Worm (Caenorhabditis elegans): ENCODE measurements around the gene nlp-19.

nlp-19 gene

ce11 chrX:10990159-10990854 lies 31.8 kb downstream of the nlp-19 start:
- TF ChIP-seq dmd-6 (GFP tag; IDR thresholded peaks at IDR 0.05) (peak; percentile 20; the same call in 1 of the 2 replicates), lin-29 (GFP tag; IDR thresholded peaks at IDR 0.05) (no peak), hmg-1.1 (GFP tag; IDR thresholded peaks at IDR 0.05) (peak; percentile 42; the same call in 1 of the 2 replicates), nhr-28 (tag; optimal IDR thresholded peaks at IDR 0.05) (peak; percentile 7), zip-2 (tag; optimal IDR thresholded peaks at IDR 0.05) (no peak), saeg-2 (GFP tag; IDR thresholded peaks at IDR 0.05) (0 out of 2 replicates have a peak, but pooled peaks have one; percentile 11), dve-1 (tag; optimal IDR thresholded peaks at IDR 0.05; ENCODE audit: insufficient read depth) (peak; percentile 29), hlh-11 (tag; optimal IDR thresholded peaks at IDR 0.05) (peak; percentile 48), daf-16 (GFP tag; optimal IDR thresholded peaks at IDR 0.05) (no peak), daf-16 (tag; optimal IDR thresholded peaks at IDR 0.05) (peak; percentile 88), ces-1 (GFP tag; optimal IDR thresholded peaks at IDR 0.05) (no peak), tag-97 (GFP tag; IDR thresholded peaks at IDR 0.05) (0 out of 2 replicates have a peak, but pooled peaks have one; percentile 29), aha-1 (tag) (peak; percentile 74), php-3 (GFP tag; IDR thresholded peaks at IDR 0.05) (peak; percentile 68)

ce11 chrX:10990855-10991176 lies 32.3 kb downstream of the nlp-19 start:
- no peak for TF ChIP-seq zip-2 (tag; optimal IDR thresholded peaks at IDR 0.05)
- TF ChIP-seq unc-62 (GFP tag; optimal IDR thresholded peaks at IDR 0.05 in 1 of 2), result peak in 1 of 2 experiments; percentile 94
- no peak for TF ChIP-seq unc-62 (tag; optimal IDR thresholded peaks at IDR 0.05)

ce11 chrX:10991352-10992172 lies 33.0 kb downstream of the nlp-19 start:
- TF ChIP-seq unc-62 (GFP tag; optimal IDR thresholded peaks at IDR 0.05 in 1 of 2), result peak in 1 of 2 experiments; percentile 94
- no peak for TF ChIP-seq unc-62 (tag; optimal IDR thresholded peaks at IDR 0.05)
- no peak for TF ChIP-seq ceh-32 (tag; optimal IDR thresholded peaks at IDR 0.05; ENCODE audit: poor library complexity)

- TF ChIP-seq ceh-44 (GFP tag; IDR thresholded peaks at IDR 0.05) (no peak), nhr-28 (tag; optimal IDR thresholded peaks at IDR 0.05) (no peak), Y5F2A.4 (GFP tag; optimal IDR thresholded peaks at IDR 0.05) (no peak), lin-39 (tag; optimal IDR thresholded peaks at IDR 0.05) (no peak), daf-16 (GFP tag; optimal IDR thresholded peaks at IDR 0.05) (no peak), daf-16 (tag; optimal IDR thresholded peaks at IDR 0.05) (no peak), pqm-1 (tag; optimal IDR thresholded peaks at IDR 0.05) (peak; percentile 23), ztf-11 (tag; optimal IDR thresholded peaks at IDR 0.05) (no peak), lin-15B (tag; optimal IDR thresholded peaks at IDR 0.05) (no peak), tag-97 (GFP tag; IDR thresholded peaks at IDR 0.05) (no peak), lir-3 (tag; optimal IDR thresholded peaks at IDR 0.05) (no peak), fos-1 (tag; optimal IDR thresholded peaks at IDR 0.05) (no peak), aha-1 (tag) (peak; percentile 64), dve-1 (tag; optimal IDR thresholded peaks at IDR 0.05; ENCODE audit: insufficient read depth) (peak; percentile 38)
Measured at ce11 chrX:10992177-10992576, 33.6 kb downstream of the nlp-19 start, which contains the start of gene ver-3. TSS of gene ver-3 (plus strand) at chrX:10992477.

- peak; percentile 45 for TF ChIP-seq aha-1 (tag)
- TF ChIP-seq gei-8 (GFP tag; optimal IDR thresholded peaks at IDR 0.05), result no peak
Measured at ce11 chrX:10999176-10999575, 40.6 kb downstream of the nlp-19 start, which contains the start of gene F59F3.6. TSS of gene F59F3.6 (minus strand) at chrX:10999276.

- TF ChIP-seq madf-9 (GFP tag; conservative IDR thresholded peaks at IDR 0.05), result no peak
Measured at ce11 chrX:11001750-11002149, 43.2 kb downstream of the nlp-19 start, which contains the start of gene col-177. TSS of gene col-177 (minus strand) at chrX:11001850.
